Fruit fly (Drosophila melanogaster) whole organism, prepupa: ENCODE data around the gene pbl.

Experiments
- Blimp-1 ChIP-seq: fragments of 200-800 bp; sonication (Bioruptor generic); optimal IDR thresholded peaks from 3 replicates; lab custom pipeline; 2017; ENCODE audit warnings: missing biosample characterization, missing genetic modification characterization, mild to moderate bottlenecking, moderate library complexity, missing genetic modification reagents
- CG10669 ChIP-seq: fragments of 200-800 bp; sonication (Bioruptor generic); optimal IDR thresholded peaks from 3 replicates; lab custom pipeline; 2018; ENCODE audit warnings: missing biosample characterization, mild to moderate bottlenecking, missing genetic modification characterization, moderate library complexity
- CG15336 ChIP-seq: fragments of 200-800 bp; sonication (Bioruptor generic); IDR thresholded peaks from 2 replicates; pipeline ENCODE4 v1.3.6; 2022; ENCODE audit warnings: missing biosample characterization, missing genetic modification characterization
- CG16779 ChIP-seq: fragments of 200-800 bp; sonication (Bioruptor generic); optimal IDR thresholded peaks from 3 replicates; lab custom pipeline; 2017; ENCODE audit warnings: missing biosample characterization, mild to moderate bottlenecking, missing genetic modification characterization
- CG3032 ChIP-seq: fragments of 200-800 bp; optimal IDR thresholded peaks from 2 replicates; lab custom pipeline; 2019; ENCODE audit warnings: missing biosample characterization, mild to moderate bottlenecking, missing genetic modification characterization, moderate library complexity
- CG34406 ChIP-seq: fragments of 200-800 bp; sonication (Bioruptor generic); optimal IDR thresholded peaks from 3 replicates; lab custom pipeline; 2016; ENCODE audit warnings: missing biosample characterization, missing genetic modification characterization
- CG6854 ChIP-seq: fragments of 200-800 bp; sonication (Bioruptor generic); optimal IDR thresholded peaks from 2 replicates; lab custom pipeline; 2017; ENCODE audit warnings: missing biosample characterization, mild to moderate bottlenecking, missing genetic modification characterization
- CG8119 ChIP-seq: fragments of 200-800 bp; sonication (Bioruptor generic); IDR thresholded peaks from 3 replicates; pipeline ENCODE4 v1.3.6; 2022; ENCODE audit warnings: missing biosample characterization, missing genetic modification characterization
- CG9139 ChIP-seq: fragments of 200-800 bp; sonication (Bioruptor generic); optimal IDR thresholded peaks from 3 replicates; lab custom pipeline; 2017; ENCODE audit warnings: missing biosample characterization, mild to moderate bottlenecking, missing genetic modification characterization
- Eip75B ChIP-seq: fragments of 200-800 bp; sonication (Bioruptor generic); optimal IDR thresholded peaks from 3 replicates; lab custom pipeline; 2016; ENCODE audit warnings: missing biosample characterization, missing genetic modification characterization
- Lpt ChIP-seq: fragments of 200-800 bp; sonication (Bioruptor generic); optimal IDR thresholded peaks from 3 replicates; lab custom pipeline; 2016; ENCODE audit warnings: missing biosample characterization, missing genetic modification characterization
- fd85E ChIP-seq: fragments of 200-800 bp; sonication (Bioruptor generic); optimal IDR thresholded peaks from 3 replicates; lab custom pipeline; 2016; ENCODE audit warnings: missing biosample characterization, missing genetic modification characterization
- lz ChIP-seq: fragments of 200-800 bp; sonication (Bioruptor generic); optimal IDR thresholded peaks from 3 replicates; lab custom pipeline; 2016; ENCODE audit warnings: missing biosample characterization, missing genetic modification characterization
- topi ChIP-seq: fragments of 200-800 bp; sonication (Bioruptor generic); optimal IDR thresholded peaks from 3 replicates; lab custom pipeline; 2016; ENCODE audit warnings: missing biosample characterization, missing genetic modification characterization

DNA sequence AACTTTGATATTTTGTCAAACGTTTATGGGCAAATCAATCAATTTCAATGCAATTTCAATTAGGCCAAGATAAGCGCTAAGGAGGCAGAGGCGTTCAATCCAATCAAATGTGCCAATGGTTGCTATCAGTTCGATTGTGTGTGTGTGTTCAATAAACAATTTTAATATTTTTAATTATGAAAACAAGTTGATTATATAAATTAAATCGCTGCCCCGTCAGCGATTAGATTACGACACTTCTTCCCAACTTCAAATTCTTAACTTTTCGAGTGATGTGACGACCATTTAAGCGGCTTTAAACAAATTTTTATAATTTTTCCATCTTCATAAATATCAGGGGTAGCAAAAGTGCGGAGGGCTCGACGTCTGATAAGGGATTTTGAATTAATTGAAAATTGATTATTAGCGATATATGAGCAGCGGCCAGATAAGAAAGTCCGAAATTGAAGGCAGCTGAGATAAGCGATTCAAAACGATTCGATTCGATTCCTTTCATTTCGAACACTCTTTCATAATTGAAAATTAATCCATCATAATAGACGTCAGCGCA lies 30.7 kb upstream of the pbl start:
- TF ChIP-seq Lpt (GFP tag; lab: Kevin White, UChicago) (no peak), Blimp-1 (GFP tag; lab: Kevin White, UChicago) (no peak), CG9139 (GFP tag; lab: Kevin White, UChicago) (no peak), CG16779 (tag; lab: Kevin White, UChicago) (no peak), fd85E (no peak), CG8119 (GFP tag; lab: Robert Waterston, UW) (no peak), CG3032 (no peak), CG15336 (GFP tag; lab: Robert Waterston, UW) (no peak), topi (GFP tag; lab: Kevin White, UChicago) (no peak), CG34406 (no peak), lz (GFP tag; lab: Kevin White, UChicago) (no peak), Eip75B (GFP tag; lab: Kevin White, UChicago) (no peak), CG10669 (no peak), CG6854 (GFP tag; lab: Kevin White, UChicago) (no peak)
